Worm (Caenorhabditis elegans) whole organism, late embryonic: ENCODE measurements around the gene Y32G9A.3.

Source experiments
- K02D7.2 ChIP-seq: sonication (generic microtip); optimal IDR thresholded peaks from 2 replicates; lab custom pipeline; 2017; ENCODE audit warnings: mild to moderate bottlenecking, missing genetic modification characterization, missing compliant biosample characterization
- ceh-18 ChIP-seq: sonication (generic microtip); optimal IDR thresholded peaks from 2 replicates; lab custom pipeline; 2016; ENCODE audit warnings: missing genetic modification characterization, missing compliant biosample characterization
- che-1 ChIP-seq: sonication (generic microtip); optimal IDR thresholded peaks from 2 replicates; lab custom pipeline; 2016; ENCODE audit warnings: mild to moderate bottlenecking, missing genetic modification characterization, missing compliant biosample characterization
- fkh-10 ChIP-seq: fragments of 150-350 bp; optimal IDR thresholded peaks from 2 replicates; lab custom pipeline; 2014; ENCODE audit warnings: missing biosample characterization, missing genetic modification reagents, missing genetic modification characterization
- hlh-8 ChIP-seq: sonication (generic microtip); optimal IDR thresholded peaks from 2 replicates; lab custom pipeline; 2016; ENCODE audit warnings: missing genotype, missing genetic modification characterization, missing compliant biosample characterization
- nhr-11 ChIP-seq: fragments of 150-350 bp; optimal IDR thresholded peaks from 2 replicates; lab custom pipeline; 2014; ENCODE audit warnings: missing biosample characterization, missing genetic modification characterization
- nhr-232 ChIP-seq: sonication (generic microtip); optimal IDR thresholded peaks from 2 replicates; lab custom pipeline; 2016; ENCODE audit warnings: missing genetic modification characterization, missing compliant biosample characterization
- pha-4 ChIP-seq: fragments of 150-350 bp; optimal IDR thresholded peaks from 2 replicates; lab custom pipeline; 2018; ENCODE audit warnings: missing biosample characterization, missing genetic modification reagents, missing genetic modification characterization
- unc-42 ChIP-seq: sonication (generic microtip); optimal IDR thresholded peaks from 2 replicates; lab custom pipeline; 2016; ENCODE audit warnings: missing genotype, missing genetic modification characterization, missing compliant biosample characterization

- no peak for TF ChIP-seq unc-42 (tag; lab: Kevin White, UChicago)
- no peak for TF ChIP-seq pha-4
- no peak for TF ChIP-seq fkh-10 (GFP tag; lab: Kevin White, UChicago)
- TF ChIP-seq K02D7.2 (tag; lab: Kevin White, UChicago), result no peak
- TF ChIP-seq che-1 (tag; lab: Kevin White, UChicago), result no peak
- no peak for TF ChIP-seq nhr-232
- TF ChIP-seq nhr-11 (tag; lab: Kevin White, UChicago), result no peak
- TF ChIP-seq hlh-8 (tag; lab: Kevin White, UChicago), result no peak
- no peak for TF ChIP-seq ceh-18 (tag; lab: Kevin White, UChicago)
Observed at ce11 chrV:1892567-1893277, 18.5 kb upstream of the Y32G9A.3 start, which contains the start of gene zig-11.
